Worm (Caenorhabditis elegans): Measurements from ENCODE around the gene gnrr-6.
A peak's percentile ranks its signal among the peaks of the same experiment; 100 is the strongest.

Gene gnrr-6

DNA sequence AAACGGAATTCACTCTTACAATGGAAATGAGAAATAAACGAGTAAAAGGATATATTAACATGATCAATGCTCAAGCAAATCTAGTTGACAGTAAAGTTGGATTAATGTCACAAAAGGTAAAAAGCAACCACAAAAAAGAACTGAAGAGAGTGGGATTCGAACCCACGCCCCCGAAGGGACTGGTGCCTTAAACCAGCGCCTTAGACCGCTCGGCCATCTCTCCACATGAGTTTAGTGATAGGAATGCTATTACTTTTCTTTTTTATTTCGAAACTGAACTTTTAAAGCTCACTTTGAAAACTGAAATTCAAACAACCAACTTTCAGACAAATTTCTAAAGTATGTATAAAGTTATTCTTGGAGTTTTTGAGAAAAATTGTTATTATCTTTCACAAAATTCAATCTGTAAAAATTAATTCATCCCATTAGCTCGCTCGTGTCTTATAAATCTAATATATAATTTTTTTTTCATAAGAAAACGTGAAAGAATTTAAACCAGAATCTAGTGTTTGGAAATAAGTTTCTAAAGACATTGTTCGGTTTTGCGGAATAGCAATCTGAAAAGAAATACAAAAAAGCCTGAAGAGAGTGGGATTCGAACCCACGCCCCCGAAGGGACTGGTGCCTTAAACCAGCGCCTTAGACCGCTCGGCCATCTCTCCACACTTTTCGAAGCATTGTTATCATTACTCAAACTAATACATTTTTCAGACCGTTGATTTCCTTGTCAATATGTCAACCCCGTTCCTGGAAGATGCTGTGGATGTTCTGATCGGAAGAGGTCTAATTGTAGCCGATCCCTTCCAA is 15.7 kb upstream of the gnrr-6 start (continued):
- TF ChIP-seq Y56A3A.18 (GFP tag; IDR thresholded peaks at IDR 0.05) (peak; percentile 62; the same call in 1 of the 2 replicates), ceh-40 (GFP tag; IDR thresholded peaks at IDR 0.05) (0 out of 2 replicates have a peak, but pooled peaks have one; percentile 63), nhr-27 (tag; optimal IDR thresholded peaks at IDR 0.05) (peak; percentile 45), madf-8 (GFP tag; conservative IDR thresholded peaks at IDR 0.05) (no peak), let-607 (tag; optimal IDR thresholded peaks at IDR 0.05) (peak in 1 of 2 experiments; percentile 28), rec-8 (tag; optimal IDR thresholded peaks at IDR 0.05) (peak; percentile 38 to 47), hrde-1 (tag; optimal IDR thresholded peaks at IDR 0.05; ENCODE audit: borderline replicate concordance) (peak; percentile 68), lsy-27 (tag; optimal IDR thresholded peaks at IDR 0.05; ENCODE audit: borderline replicate concordance, insufficient read depth) (no peak), nhr-90 (tag; optimal IDR thresholded peaks at IDR 0.05) (peak; percentile 62), nhr-80 (tag; optimal IDR thresholded peaks at IDR 0.05) (no peak), ets-4 (GFP tag; optimal IDR thresholded peaks at IDR 0.05) (no peak), ceh-100 (GFP tag; IDR thresholded peaks at IDR 0.05) (no peak), mes-4 (tag; optimal IDR thresholded peaks at IDR 0.05) (peak; percentile 34), F57C9.4 (tag; optimal IDR thresholded peaks at IDR 0.05) (no peak), ztf-22 (GFP tag; optimal IDR thresholded peaks at IDR 0.05) (no peak), T07F8.4 (tag; optimal IDR thresholded peaks at IDR 0.05) (peak; percentile 46), pbrm-1 (GFP tag; IDR thresholded peaks at IDR 0.05) (peak; percentile 80), zim-3 (tag; optimal IDR thresholded peaks at IDR 0.05) (peak; percentile 18), Y95B8A.8 (GFP tag; IDR thresholded peaks at IDR 0.05) (0 out of 2 replicates have a peak, but pooled peaks have one; percentile 39), lin-26 (GFP tag; IDR thresholded peaks at IDR 0.05) (peak; percentile 87), fkh-3 (tag; optimal IDR thresholded peaks at IDR 0.05) (no peak), ZK185.1 (tag; optimal IDR thresholded peaks at IDR 0.05; ENCODE audit: poor library complexity, severe bottlenecking) (peak; percentile 66), Y53F4B.3 (GFP tag; IDR thresholded peaks at IDR 0.05) (0 out of 2 replicates have a peak, but pooled peaks have one; percentile 21), nhr-179 (tag; optimal IDR thresholded peaks at IDR 0.05) (peak; percentile 78), nfya-1 (tag; optimal IDR thresholded peaks at IDR 0.05; ENCODE audit: borderline replicate concordance, insufficient read depth) (no peak), hlh-26 (GFP tag; conservative IDR thresholded peaks at IDR 0.05) (no peak), K12H6.12 (tag; optimal IDR thresholded peaks at IDR 0.05) (no peak), unc-130 (GFP tag; optimal IDR thresholded peaks at IDR 0.05) (no peak), aptf-3 (GFP tag; IDR thresholded peaks at IDR 0.05) (peak; percentile 51; the same call in 1 of the 2 replicates), tbp1 (GFP tag; optimal IDR thresholded peaks at IDR 0.05) (peak; percentile 87), ztf-25 (GFP tag; IDR thresholded peaks at IDR 0.05) (0 out of 2 replicates have a peak, but pooled peaks have one; percentile 61), repo-1 (tag; optimal IDR thresholded peaks at IDR 0.05) (no peak), lag-1 (GFP tag; IDR thresholded peaks at IDR 0.05) (no peak), B0261.1 (tag; optimal IDR thresholded peaks at IDR 0.05) (peak; percentile 72), him-1 (tag; optimal IDR thresholded peaks at IDR 0.05) (peak; percentile 77), B0019.2 (GFP tag; conservative IDR thresholded peaks at IDR 0.05) (no peak), snpc-4 (GFP tag; optimal IDR thresholded peaks at IDR 0.05) (no peak), snpc-4 (tag; optimal IDR thresholded peaks at IDR 0.05) (peak in 1 of 4 experiments; percentile 33), dox-1 (GFP tag; IDR thresholded peaks at IDR 0.05) (peak; percentile 42; the same call in 1 of the 2 replicates), zfh-2 (GFP tag; conservative IDR thresholded peaks at IDR 0.05) (no peak), xnd-1 (tag; optimal IDR thresholded peaks at IDR 0.05) (no peak)
